Worm (Caenorhabditis elegans): ENCODE data around the gene evl-20.

DNA sequence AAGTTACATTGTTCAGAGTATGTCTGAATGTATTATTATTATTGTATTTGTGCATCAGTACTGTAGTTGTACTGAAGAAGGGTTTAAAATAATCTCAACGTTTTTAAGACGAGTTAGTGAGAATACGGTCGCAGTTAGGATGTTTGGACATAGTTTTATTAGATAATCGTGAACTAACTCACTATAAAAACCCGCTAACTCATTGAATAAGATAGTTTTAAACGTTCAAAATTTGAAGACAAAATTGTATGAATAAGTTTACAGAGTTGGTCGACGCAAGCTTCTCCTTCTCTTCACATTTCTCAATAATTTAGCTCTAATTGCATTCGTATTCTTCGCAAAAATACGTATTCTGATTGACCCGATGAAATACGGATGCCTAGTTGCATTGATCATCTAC lies 25.1 kb upstream of the evl-20 start:
- TF ChIP-seq ceh-16 (tag; optimal IDR thresholded peaks at IDR 0.05) = no peak
- TF ChIP-seq hmg-11 (tag; optimal IDR thresholded peaks at IDR 0.05) = no peak
- no peak for TF ChIP-seq ama-1 (optimal IDR thresholded peaks at IDR 0.05)
- TF ChIP-seq nhr-237 (tag; optimal IDR thresholded peaks at IDR 0.05) = no peak
- TF ChIP-seq fos-1 (tag; optimal IDR thresholded peaks at IDR 0.05) = no peak
- TF ChIP-seq skn-1 (tag; optimal IDR thresholded peaks at IDR 0.05) = no peak
- TF ChIP-seq snpc-4 (tag; optimal IDR thresholded peaks at IDR 0.05) = no peak
- no peak for TF ChIP-seq nhr-23 (tag; optimal IDR thresholded peaks at IDR 0.05)
- TF ChIP-seq elt-1 (tag; optimal IDR thresholded peaks at IDR 0.05) = peak; percentile 89
- no peak for TF ChIP-seq lsy-12 (tag; optimal IDR thresholded peaks at IDR 0.05)
- TF ChIP-seq lin-15B (tag; optimal IDR thresholded peaks at IDR 0.05) = no peak

Measured in whole organism, L3 larva.